Worm (Caenorhabditis elegans) whole organism, L4 larva: Measurements from ENCODE around the gene tomm-70.

Experiments used
- D1046.2 ChIP-seq: fragments of 200-800 bp; sonication (Bioruptor generic); IDR thresholded peaks from 2 replicates; pipeline ENCODE4 v1.3.6; 2022; ENCODE audit warnings: missing genetic modification characterization, missing compliant biosample characterization
- F37D6.2 ChIP-seq: sonication (generic microtip); optimal IDR thresholded peaks from 2 replicates; lab custom pipeline; 2016; ENCODE audit warnings: mild to moderate bottlenecking, missing genetic modification characterization, missing compliant biosample characterization
- T26A8.4 ChIP-seq: fragments of 200-800 bp; sonication (Bioruptor generic); IDR thresholded peaks from 2 replicates; pipeline ENCODE4 v1.3.6; 2022; ENCODE audit warnings: missing genetic modification characterization, missing compliant biosample characterization
- Y48G9A.11 ChIP-seq: fragments of 200-800 bp; sonication (Bioruptor generic); IDR thresholded peaks from 2 replicates; pipeline ENCODE4 v1.3.6; 2022; ENCODE audit warnings: missing genetic modification reagents, missing genetic modification characterization, missing compliant biosample characterization
- Y5F2A.4 ChIP-seq: fragments of 200-800 bp; sonication (Bioruptor generic); optimal IDR thresholded peaks from 2 replicates; lab custom pipeline; 2018; ENCODE audit warnings: mild to moderate bottlenecking, missing genetic modification characterization, missing compliant biosample characterization
- ZK337.2 ChIP-seq: fragments of 200-800 bp; sonication (Bioruptor generic); IDR thresholded peaks from 2 replicates; pipeline ENCODE4 v1.3.6; 2022; ENCODE audit warnings: missing genetic modification reagents, missing genetic modification characterization, missing compliant biosample characterization
- aha-1 ChIP-seq: fragments of 150-350 bp; peaks from one replicate; lab custom pipeline; 2014; ENCODE audit warnings: missing biosample characterization, missing genetic modification characterization
- attf-4 ChIP-seq: sonication (generic microtip); optimal IDR thresholded peaks from 3 replicates; lab custom pipeline; 2017; ENCODE audit warnings: missing biosample characterization, missing genetic modification characterization
- ceh-28 ChIP-seq: fragments of 150-350 bp; optimal IDR thresholded peaks from 2 replicates; lab custom pipeline; 2014; ENCODE audit warnings: missing biosample characterization, missing genetic modification reagents, missing genetic modification characterization
- ceh-44 ChIP-seq: fragments of 200-800 bp; sonication (Bioruptor generic); IDR thresholded peaks from 2 replicates; pipeline ENCODE4 v1.3.6; 2022; ENCODE audit warnings: missing genetic modification reagents, missing genetic modification characterization, missing compliant biosample characterization
- ceh-82 ChIP-seq: sonication (generic microtip); optimal IDR thresholded peaks from 2 replicates; lab custom pipeline; 2017; ENCODE audit warnings: missing biosample characterization, missing genetic modification characterization
- daf-16 ChIP-seq, 3 experiments: sonication (generic microtip); optimal IDR thresholded peaks; 2 replicates each; lab custom pipeline; 2016 to 2017; ENCODE audit warnings: missing genetic modification characterization in 3 of 3, missing genetic modification reagents in 3 of 3, mild to moderate bottlenecking in 2 of 3, missing compliant biosample characterization in 2 of 3, missing biosample characterization in 1 of 3, moderate library complexity in 1 of 3
- daf-19 ChIP-seq: fragments of 200-800 bp; sonication (Bioruptor generic); conservative IDR thresholded peaks from 2 replicates; pipeline ENCODE4 v1.3.6; 2022; ENCODE audit warnings: missing genetic modification characterization, missing compliant biosample characterization
- daf-8 ChIP-seq: fragments of 200-800 bp; sonication (Bioruptor generic); IDR thresholded peaks from 2 replicates; pipeline ENCODE4 v1.3.6; 2022; ENCODE audit warnings: missing genetic modification characterization, missing compliant biosample characterization
- lin-1 ChIP-seq: fragments of 200-800 bp; sonication (Bioruptor generic); IDR thresholded peaks from 2 replicates; pipeline ENCODE4 v1.3.6; 2022; ENCODE audit warnings: missing genetic modification reagents, missing genetic modification characterization, missing compliant biosample characterization
- lin-13 ChIP-seq: fragments of 150-350 bp; optimal IDR thresholded peaks from 2 replicates; lab custom pipeline; 2014; ENCODE audit warnings: missing biosample characterization, missing genetic modification reagents, missing genetic modification characterization
- lin-39 ChIP-seq: fragments of 150-350 bp; optimal IDR thresholded peaks from 2 replicates; lab custom pipeline; 2014; ENCODE audit warnings: missing biosample characterization, missing genetic modification reagents, missing genetic modification characterization
- lsy-2 ChIP-seq, 2 experiments: fragments of 150-350 bp in 1 of 2; sonication (generic microtip) in 1 of 2; optimal IDR thresholded peaks; 2 replicates each; lab custom pipeline; 2014 to 2017; ENCODE audit warnings: missing biosample characterization in 2 of 2, missing genetic modification characterization in 2 of 2
- mdl-1 ChIP-seq, 2 experiments: fragments of 150-350 bp in 1 of 2; sonication (generic microtip) in 1 of 2; optimal IDR thresholded peaks; 2 replicates each; lab custom pipeline; 2014 to 2017; ENCODE audit warnings: missing biosample characterization in 2 of 2, missing genetic modification characterization in 2 of 2
- mdt-29 ChIP-seq: fragments of 200-800 bp; sonication (Bioruptor generic); IDR thresholded peaks from 2 replicates; pipeline ENCODE4 v1.3.6; 2022; ENCODE audit warnings: missing genetic modification reagents, missing genetic modification characterization, missing compliant biosample characterization
- nhr-111 ChIP-seq: fragments of 200-800 bp; sonication (Bioruptor generic); optimal IDR thresholded peaks from 2 replicates; lab custom pipeline; 2018; ENCODE audit warnings: mild to moderate bottlenecking, missing genetic modification characterization, missing compliant biosample characterization
- nhr-237 ChIP-seq: sonication (generic microtip); optimal IDR thresholded peaks from 2 replicates; lab custom pipeline; 2017; ENCODE audit warnings: missing biosample characterization, missing genetic modification characterization
- nhr-28 ChIP-seq: fragments of 150-350 bp; optimal IDR thresholded peaks from 2 replicates; lab custom pipeline; 2014; ENCODE audit warnings: missing biosample characterization, missing genetic modification characterization
- nhr-41 ChIP-seq: fragments of 200-800 bp; sonication (Bioruptor generic); IDR thresholded peaks from 2 replicates; pipeline ENCODE4 v1.3.6; 2022; ENCODE audit warnings: missing genetic modification reagents, missing genetic modification characterization, missing compliant biosample characterization
- nhr-77 ChIP-seq: fragments of 150-350 bp; optimal IDR thresholded peaks from 2 replicates; lab custom pipeline; 2014; ENCODE audit warnings: missing biosample characterization, missing genetic modification characterization
- pha-4 ChIP-seq, 2 experiments: fragments of 150-350 bp in 1 of 2; fragments of 200-800 bp in 1 of 2; sonication (Bioruptor generic) in 1 of 2; IDR thresholded peaks in 1 of 2; optimal IDR thresholded peaks in 1 of 2; 2 replicates each; pipeline versions ENCODE4 v1.3.6 to Lab custom; 2014 to 2022; ENCODE audit warnings: missing genetic modification characterization in 2 of 2, missing genetic modification reagents in 2 of 2, missing biosample characterization in 1 of 2, missing compliant biosample characterization in 1 of 2
- php-3 ChIP-seq: fragments of 200-800 bp; sonication (Bioruptor generic); IDR thresholded peaks from 2 replicates; pipeline ENCODE4 v1.3.6; 2022; ENCODE audit warnings: missing genetic modification reagents, missing genetic modification characterization, missing compliant biosample characterization
- spr-1 ChIP-seq: sonication (generic microtip); optimal IDR thresholded peaks from 2 replicates; lab custom pipeline; 2016; ENCODE audit warnings: mild to moderate bottlenecking, missing genetic modification characterization, missing compliant biosample characterization
- tag-97 ChIP-seq: fragments of 200-800 bp; sonication (Bioruptor generic); IDR thresholded peaks from 2 replicates; pipeline ENCODE4 v1.3.6; 2022; ENCODE audit warnings: missing genetic modification characterization, missing compliant biosample characterization
- tra-1 ChIP-seq: fragments of 200-800 bp; sonication (Bioruptor generic); IDR thresholded peaks from 2 replicates; pipeline ENCODE4 v1.3.6; 2022; ENCODE audit warnings: missing genetic modification reagents, missing genetic modification characterization, missing compliant biosample characterization
- unc-130 ChIP-seq: sonication (generic microtip); optimal IDR thresholded peaks from 2 replicates; lab custom pipeline; 2016; ENCODE audit warnings: missing genetic modification reagents, missing genetic modification characterization, missing compliant biosample characterization
- unc-39 ChIP-seq: sonication (generic microtip); optimal IDR thresholded peaks from 2 replicates; lab custom pipeline; 2017; ENCODE audit warnings: missing biosample characterization, missing genetic modification characterization
- unc-62 ChIP-seq, 3 experiments: fragments of 150-350 bp in 1 of 3; sonication (generic microtip); optimal IDR thresholded peaks in 2 of 3; peaks in 1 of 3; 1 replicate in 1 of 3; 2 replicates in 2 of 3; lab custom pipeline; 2014 to 2017; ENCODE audit warnings: missing biosample characterization in 3 of 3, missing genetic modification characterization in 3 of 3, missing genetic modification reagents in 3 of 3, missing genotype in 1 of 3

tomm-70 gene

DNA sequence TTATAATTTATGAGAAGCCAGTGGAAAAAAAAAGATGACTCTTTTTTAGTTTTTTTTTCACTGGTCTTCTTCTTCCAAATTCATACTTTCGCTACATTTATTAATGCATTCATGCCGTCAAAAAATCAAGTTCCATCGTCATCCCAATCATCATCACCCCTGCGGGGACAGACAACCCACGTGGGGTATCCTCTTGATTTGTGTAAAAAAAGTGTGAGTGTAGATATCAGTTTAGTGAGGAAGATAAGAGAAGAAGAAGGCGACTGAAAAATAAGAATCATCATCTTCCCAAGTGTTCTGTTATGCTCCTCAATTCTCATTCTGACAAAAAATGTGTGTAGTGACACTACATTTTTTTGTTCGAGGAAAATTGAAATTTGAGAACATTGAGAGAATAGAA lies 22.6 kb downstream of the tomm-70 start (continued):
- TF ChIP-seq unc-39 (tag; lab: Kevin White, UChicago) (no peak), nhr-111 (GFP tag; lab: Kevin White, UChicago) (no peak), nhr-237 (tag; lab: Kevin White, UChicago) (no peak), F37D6.2 (tag; lab: Kevin White, UChicago) (no peak), daf-19 (GFP tag; lab: Robert Waterston, UW) (no peak), tra-1 (GFP tag; lab: Robert Waterston, UW) (peak; percentile 32; the same call in 1 of the 2 replicates), lin-1 (GFP tag; lab: Robert Waterston, UW) (no peak)

- TF ChIP-seq mdl-1 (tag; optimal IDR thresholded peaks at IDR 0.05; lab: Kevin White, UChicago) (no peak), nhr-41 (GFP tag; lab: Robert Waterston, UW) (no peak), lin-1 (GFP tag; lab: Robert Waterston, UW) (no peak), ceh-82 (tag; lab: Kevin White, UChicago) (no peak), aha-1 (tag; lab: Kevin White, UChicago) (peak; percentile 89)
Measured at ce11 chrIII:8731310-8731709, 23.2 kb downstream of the tomm-70 start, which contains the start of gene ZK370.4. ZK370.4 (minus strand) TSS chrIII:8731410.

DNA sequence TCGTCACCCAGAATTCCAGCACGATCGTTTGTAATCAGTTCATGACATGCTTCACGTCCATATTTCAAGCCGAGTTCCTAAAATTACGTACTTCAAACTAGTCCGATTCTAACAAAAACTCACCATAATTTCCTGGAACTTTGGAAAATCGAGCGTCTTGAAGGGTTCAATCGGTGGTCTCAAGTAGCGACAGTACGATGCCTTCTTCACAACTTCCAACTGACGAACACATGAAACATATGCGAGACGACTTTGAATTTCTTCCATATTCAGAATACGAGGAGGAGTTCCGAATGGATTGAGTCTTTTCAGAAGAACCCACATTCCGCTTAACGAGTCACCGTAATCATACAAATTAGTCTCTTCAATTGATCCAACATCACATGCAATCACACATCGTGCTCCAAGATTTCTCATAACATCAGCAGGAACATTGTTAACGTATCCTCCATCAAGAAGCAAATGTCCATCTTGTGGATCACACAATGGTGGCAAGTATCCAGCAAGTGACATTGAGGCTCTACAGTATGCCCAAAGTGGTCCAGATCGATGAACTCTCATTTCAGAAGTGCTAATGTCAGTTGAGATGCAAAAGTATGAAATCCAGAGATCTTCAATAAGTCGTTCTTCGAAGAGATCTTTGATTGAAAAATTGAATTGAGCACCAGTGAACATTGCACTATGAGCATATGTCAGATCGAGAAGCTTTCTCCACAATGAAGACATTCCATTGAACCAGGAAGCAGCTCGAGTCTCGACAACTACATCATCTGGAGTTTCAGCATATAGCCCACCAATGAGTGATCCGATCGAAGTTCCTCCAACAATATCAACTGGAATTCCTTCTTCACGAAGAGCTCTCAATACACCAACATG lies 28.3 kb downstream of the tomm-70 start:
- TF ChIP-seq unc-62 (GFP tag; optimal IDR thresholded peaks at IDR 0.05 in 1 of 2; lab: Kevin White, UChicago): peak in 1 of 2 experiments; percentile 98
- TF ChIP-seq unc-62 (tag; optimal IDR thresholded peaks at IDR 0.05; lab: Kevin White, UChicago): no peak
- no peak for TF ChIP-seq Y48G9A.11 (GFP tag; lab: Robert Waterston, UW)
- peak; percentile 60 for TF ChIP-seq aha-1 (tag; lab: Kevin White, UChicago)

DNA sequence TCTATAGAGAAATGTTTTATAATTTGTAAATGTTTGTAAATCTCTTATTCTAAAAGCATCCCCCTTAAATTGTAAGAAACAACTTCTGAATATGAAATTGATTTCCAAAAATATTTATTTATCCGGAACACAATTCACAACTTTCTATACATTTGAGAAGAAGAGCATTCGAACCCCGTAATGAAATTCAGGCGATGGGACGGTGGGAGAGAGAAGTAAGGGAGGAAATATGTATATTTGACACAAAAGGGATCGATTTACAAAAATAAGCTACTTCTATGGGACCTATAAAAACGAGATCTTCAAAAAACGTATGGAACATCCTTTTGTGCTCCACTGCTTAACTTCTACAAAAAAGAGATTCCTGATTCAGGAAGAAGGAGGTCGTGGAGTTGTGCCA lies 29.3 kb downstream of the tomm-70 start:
- TF ChIP-seq Y5F2A.4 (GFP tag; lab: Kevin White, UChicago): no peak
- TF ChIP-seq spr-1 (tag; lab: Kevin White, UChicago): no peak
- no peak for TF ChIP-seq nhr-77
- no peak for TF ChIP-seq daf-16 (GFP tag; optimal IDR thresholded peaks at IDR 0.05; lab: Kevin White, UChicago)
- no peak for TF ChIP-seq daf-16 (tag; optimal IDR thresholded peaks at IDR 0.05; lab: Kevin White, UChicago)
- TF ChIP-seq lsy-2 (tag; optimal IDR thresholded peaks at IDR 0.05; lab: Kevin White, UChicago): no peak
- TF ChIP-seq D1046.2 (GFP tag; lab: Robert Waterston, UW): no peak
- TF ChIP-seq tag-97 (GFP tag; lab: Robert Waterston, UW): no peak
- TF ChIP-seq ceh-44: no peak
- no peak for TF ChIP-seq lin-13 (GFP tag; lab: Kevin White, UChicago)
- no peak for TF ChIP-seq lin-39
- no peak for TF ChIP-seq Y48G9A.11 (GFP tag; lab: Robert Waterston, UW)
- no peak for TF ChIP-seq ceh-28
- TF ChIP-seq T26A8.4 (GFP tag; lab: Robert Waterston, UW): no peak
- TF ChIP-seq daf-8 (GFP tag; lab: Robert Waterston, UW): no peak
- no peak for TF ChIP-seq ZK337.2 (GFP tag; lab: Robert Waterston, UW)
- no peak for TF ChIP-seq attf-4 (tag; lab: Kevin White, UChicago)
- no peak for TF ChIP-seq unc-130 (GFP tag; lab: Kevin White, UChicago)
- TF ChIP-seq php-3 (GFP tag; lab: Robert Waterston, UW): no peak
- no peak for TF ChIP-seq mdt-29 (GFP tag; lab: Robert Waterston, UW)

DNA sequence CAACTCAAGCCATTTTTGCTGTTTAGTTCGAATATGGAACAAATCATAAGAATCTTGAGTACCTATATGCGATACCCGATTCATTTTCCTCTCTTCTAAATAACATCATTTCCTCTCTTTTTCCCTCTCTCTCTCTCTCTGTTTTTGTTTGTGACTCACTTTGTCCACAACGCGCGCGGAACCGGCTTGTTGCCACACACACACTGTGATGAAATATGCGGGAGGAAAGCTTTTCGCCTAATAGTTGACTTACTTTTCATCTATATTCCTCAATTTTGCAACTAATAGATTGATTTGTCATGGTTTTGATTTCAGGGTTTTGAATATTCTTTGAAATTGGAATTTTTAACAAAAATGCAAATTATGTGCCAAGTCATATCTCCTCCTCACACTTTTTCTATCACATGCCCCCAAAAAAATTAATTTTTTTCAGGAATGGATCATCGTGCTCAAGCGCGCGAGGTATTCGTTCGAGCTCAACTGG lies 34.7 kb downstream of the tomm-70 start, which contains the start of gene hipr-1:
Gene hipr-1 (plus strand): TSS at position 434 of the 484 bp plus-strand sequence.
- TF ChIP-seq nhr-28 (tag; lab: Kevin White, UChicago) (no peak), pha-4 (GFP tag; IDR thresholded peaks at IDR 0.05; lab: Robert Waterston, UW) (no peak), pha-4 (tag; optimal IDR thresholded peaks at IDR 0.05; lab: Kevin White, UChicago) (peak; percentile 83)
